Fruit fly (Drosophila melanogaster) whole organism, embryonic: ENCODE measurements around the gene mio.

Experiments used
- Abd-B ChIP-seq: fragments of 200-800 bp; sonication (Bioruptor generic); optimal IDR thresholded peaks from 2 replicates; lab custom pipeline; 2018; ENCODE audit warnings: missing biosample characterization, mild to moderate bottlenecking, missing genetic modification characterization, moderate library complexity
- Atf-2 ChIP-seq: fragments of 200-800 bp; sonication (Bioruptor generic); optimal IDR thresholded peaks from 2 replicates; lab custom pipeline; 2016; ENCODE audit warnings: missing biosample characterization, missing genetic modification characterization
- CG10147 ChIP-seq: fragments of 200-800 bp; sonication (Bioruptor generic); optimal IDR thresholded peaks from 2 replicates; lab custom pipeline; 2019; ENCODE audit warnings: missing biosample characterization, mild to moderate bottlenecking, missing genetic modification characterization, moderate library complexity
- CG10654 ChIP-seq: fragments of 200-800 bp; sonication (Bioruptor generic); optimal IDR thresholded peaks from 2 replicates; lab custom pipeline; 2016; ENCODE audit warnings: missing biosample characterization, missing genetic modification characterization
- CG11398 ChIP-seq: fragments of 200-800 bp; sonication (Bioruptor generic); optimal IDR thresholded peaks from 2 replicates; lab custom pipeline; 2016; ENCODE audit warnings: missing biosample characterization, missing genetic modification characterization
- CG12299 ChIP-seq: fragments of 200-800 bp; sonication (Bioruptor generic); optimal IDR thresholded peaks from 2 replicates; lab custom pipeline; 2018; ENCODE audit warnings: missing biosample characterization, mild to moderate bottlenecking, missing genetic modification characterization
- CG12769 ChIP-seq: fragments of 200-800 bp; sonication (Bioruptor generic); optimal IDR thresholded peaks from 2 replicates; lab custom pipeline; 2019; ENCODE audit warnings: missing biosample characterization, mild to moderate bottlenecking, missing genetic modification characterization, moderate library complexity
- CG15479 ChIP-seq: fragments of 200-800 bp; sonication (Bioruptor generic); optimal IDR thresholded peaks from 3 replicates; lab custom pipeline; 2019; ENCODE audit warnings: missing biosample characterization, mild to moderate bottlenecking, missing genetic modification characterization, moderate library complexity
- CG15696 ChIP-seq: fragments of 200-800 bp; sonication (Bioruptor generic); optimal IDR thresholded peaks from 2 replicates; lab custom pipeline; 2019; ENCODE audit warnings: missing biosample characterization, mild to moderate bottlenecking, missing genetic modification characterization, moderate library complexity
- CG16779 ChIP-seq: fragments of 200-800 bp; sonication (Bioruptor generic); IDR thresholded peaks from 2 replicates; pipeline ENCODE4 v1.3.6; 2022; ENCODE audit warnings: missing biosample characterization, missing genetic modification characterization
- CG5953 ChIP-seq: fragments of 200-800 bp; sonication (Bioruptor generic); IDR thresholded peaks from 2 replicates; pipeline ENCODE4 v1.3.6; 2022; ENCODE audit warnings: missing biosample characterization, missing genetic modification characterization
- CG6765 ChIP-seq: fragments of 200-800 bp; sonication (Bioruptor generic); optimal IDR thresholded peaks from 3 replicates; lab custom pipeline; 2017; ENCODE audit warnings: missing biosample characterization, mild to moderate bottlenecking, missing genetic modification characterization
- CG6854 ChIP-seq: fragments of 200-800 bp; sonication (Bioruptor generic); optimal IDR thresholded peaks from 3 replicates; lab custom pipeline; 2017; ENCODE audit warnings: missing biosample characterization, mild to moderate bottlenecking, missing genetic modification characterization
- CG7271 ChIP-seq: fragments of 200-800 bp; sonication (Bioruptor generic); optimal IDR thresholded peaks from 2 replicates; lab custom pipeline; 2018; ENCODE audit warnings: missing biosample characterization, mild to moderate bottlenecking, missing genetic modification characterization, moderate library complexity
- CG7786 ChIP-seq: fragments of 200-800 bp; sonication (Bioruptor generic); optimal IDR thresholded peaks from 2 replicates; lab custom pipeline; 2016; ENCODE audit warnings: missing biosample characterization, missing genetic modification characterization
- CG8290 ChIP-seq, 3 experiments: fragments of 200-800 bp; sonication (Bioruptor generic); optimal IDR thresholded peaks; 2 replicates each; lab custom pipeline; 2016 to 2019; ENCODE audit warnings: missing biosample characterization in 3 of 3, missing genetic modification characterization in 3 of 3, mild to moderate bottlenecking in 2 of 3, moderate library complexity in 1 of 3
- CG8478 ChIP-seq: fragments of >200 bp; optimal IDR thresholded peaks from 2 replicates; lab custom pipeline; 2018
- Dll ChIP-seq: fragments of 200-800 bp; sonication (Bioruptor generic); IDR thresholded peaks from 4 replicates; pipeline ENCODE4 v1.3.6; 2022; ENCODE audit warnings: missing biosample characterization, missing genetic modification characterization; ENCODE audit not compliant: partially characterized antibody
- ERR ChIP-seq: fragments of 200-800 bp; sonication (Bioruptor generic); optimal IDR thresholded peaks from 2 replicates; lab custom pipeline; 2016; ENCODE audit warnings: missing biosample characterization, missing genetic modification characterization
- Fer2 ChIP-seq: fragments of 200-800 bp; sonication (Bioruptor generic); optimal IDR thresholded peaks from 2 replicates; lab custom pipeline; 2018; ENCODE audit warnings: missing biosample characterization, mild to moderate bottlenecking, missing genetic modification characterization, moderate library complexity
- Gug ChIP-seq: fragments of 200-800 bp; sonication (Bioruptor generic); IDR thresholded peaks from 4 replicates; pipeline ENCODE4 v1.3.6; 2022; ENCODE audit warnings: missing biosample characterization, missing genetic modification characterization
- Hey ChIP-seq: fragments of 200-800 bp; sonication (Bioruptor generic); optimal IDR thresholded peaks from 3 replicates; lab custom pipeline; 2018; ENCODE audit warnings: missing biosample characterization, mild to moderate bottlenecking, missing genetic modification characterization
- Oaz ChIP-seq: fragments of 200-800 bp; sonication (Bioruptor generic); IDR thresholded peaks from 2 replicates; pipeline ENCODE4 v1.3.6; 2022; ENCODE audit warnings: missing biosample characterization, missing genetic modification characterization
- Poxn ChIP-seq: fragments of 200-800 bp; sonication (Bioruptor generic); IDR thresholded peaks from 2 replicates; pipeline ENCODE4 v1.3.6; 2022; ENCODE audit warnings: missing biosample characterization, missing genetic modification characterization
- Side ChIP-seq: fragments of 200-800 bp; sonication (Bioruptor generic); optimal IDR thresholded peaks from 2 replicates; lab custom pipeline; 2016; ENCODE audit warnings: missing biosample characterization, missing genetic modification characterization
- Sry-δ ChIP-seq: fragments of 200-800 bp; sonication (Bioruptor generic); optimal IDR thresholded peaks from 2 replicates; lab custom pipeline; 2016; ENCODE audit warnings: missing biosample characterization, missing genetic modification characterization
- Taf1 ChIP-seq: fragments of 200-800 bp; sonication (Bioruptor generic); IDR thresholded peaks from 2 replicates; pipeline ENCODE4 v1.3.6; 2022; ENCODE audit warnings: missing biosample characterization, missing genetic modification characterization
- bcd ChIP-seq: fragments of 200-800 bp; sonication (Bioruptor generic); optimal IDR thresholded peaks from 2 replicates; lab custom pipeline; 2017; ENCODE audit warnings: missing biosample characterization, mild to moderate bottlenecking, missing genetic modification characterization
- dan ChIP-seq: fragments of 200-800 bp; sonication (Bioruptor generic); IDR thresholded peaks from 2 replicates; pipeline ENCODE4 v1.3.6; 2022; ENCODE audit warnings: missing biosample characterization, missing genetic modification characterization
- ewg ChIP-seq: fragments of 200-800 bp; sonication (Bioruptor generic); optimal IDR thresholded peaks from 3 replicates; lab custom pipeline; 2017; ENCODE audit warnings: mild to moderate bottlenecking, missing biosample characterization, missing genetic modification reagents, missing genetic modification characterization
- fd102C ChIP-seq: fragments of 200-800 bp; sonication (Bioruptor generic); optimal IDR thresholded peaks from 2 replicates; lab custom pipeline; 2018; ENCODE audit warnings: missing biosample characterization, mild to moderate bottlenecking, missing genetic modification characterization, moderate library complexity
- gfzf ChIP-seq: fragments of 200-800 bp; sonication (Bioruptor generic); optimal IDR thresholded peaks from 2 replicates; lab custom pipeline; 2016; ENCODE audit warnings: missing biosample characterization, mild to moderate bottlenecking, missing genetic modification characterization, moderate library complexity
- gsb ChIP-seq: fragments of 200-800 bp; sonication (Bioruptor generic); IDR thresholded peaks from 2 replicates; pipeline ENCODE4 v1.3.6; 2022; ENCODE audit warnings: missing biosample characterization, missing genetic modification characterization
- hkb ChIP-seq, 2 experiments: fragments of 200-800 bp in 1 of 2; fragments of >200 bp in 1 of 2; sonication (Bioruptor generic) in 1 of 2; IDR thresholded peaks in 1 of 2; optimal IDR thresholded peaks in 1 of 2; 2 replicates each; pipeline versions ENCODE4 v1.3.6 to Lab custom; 2017 to 2022; ENCODE audit warnings: missing biosample characterization in 1 of 2, missing genetic modification characterization in 1 of 2
- jigr1 ChIP-seq: fragments of 200-800 bp; sonication (Bioruptor generic); IDR thresholded peaks from 3 replicates; pipeline ENCODE4 v1.3.6; 2022; ENCODE audit warnings: missing biosample characterization, missing genetic modification characterization
- lbe ChIP-seq: fragments of 200-800 bp; sonication (Bioruptor generic); optimal IDR thresholded peaks from 2 replicates; lab custom pipeline; 2016; ENCODE audit warnings: missing biosample characterization, mild to moderate bottlenecking, missing genetic modification characterization
- luna ChIP-seq: fragments of 200-800 bp; sonication (Bioruptor generic); optimal IDR thresholded peaks from 2 replicates; lab custom pipeline; 2016; ENCODE audit warnings: missing biosample characterization, missing genetic modification characterization
- org-1 ChIP-seq: fragments of 200-800 bp; sonication (Bioruptor generic); optimal IDR thresholded peaks from 2 replicates; lab custom pipeline; 2017; ENCODE audit warnings: missing biosample characterization, missing genetic modification characterization
- pita ChIP-seq: fragments of 200-800 bp; sonication (Bioruptor generic); optimal IDR thresholded peaks from 2 replicates; lab custom pipeline; 2017; ENCODE audit warnings: missing biosample characterization, mild to moderate bottlenecking, missing genetic modification characterization
- pnt ChIP-seq: fragments of 200-800 bp; sonication (Bioruptor generic); optimal IDR thresholded peaks from 3 replicates; lab custom pipeline; 2016; ENCODE audit warnings: missing biosample characterization, missing genetic modification characterization
- pzg ChIP-seq: fragments of 200-800 bp; sonication (Bioruptor generic); optimal IDR thresholded peaks from 3 replicates; lab custom pipeline; 2018; ENCODE audit warnings: missing biosample characterization, mild to moderate bottlenecking, missing genetic modification characterization, moderate library complexity
- ro ChIP-seq: fragments of 200-800 bp; sonication (Bioruptor generic); IDR thresholded peaks from 2 replicates; pipeline ENCODE4 v1.3.6; 2022; ENCODE audit warnings: missing biosample characterization, missing genetic modification characterization
- sima ChIP-seq: fragments of 200-800 bp; sonication (Bioruptor generic); optimal IDR thresholded peaks from 2 replicates; lab custom pipeline; 2016; ENCODE audit warnings: missing biosample characterization, missing genetic modification characterization
- sna ChIP-seq: fragments of 200-800 bp; sonication (Bioruptor generic); IDR thresholded peaks from 2 replicates; pipeline ENCODE4 v1.3.6; 2022; ENCODE audit warnings: missing biosample characterization, missing genetic modification characterization; ENCODE audit not compliant: partially characterized antibody
- tin ChIP-seq: fragments of 200-800 bp; sonication (Bioruptor generic); optimal IDR thresholded peaks from 3 replicates; lab custom pipeline; 2016; ENCODE audit warnings: missing biosample characterization, missing genetic modification characterization
- tna ChIP-seq: fragments of 200-800 bp; sonication (Bioruptor generic); IDR thresholded peaks from 2 replicates; pipeline ENCODE4 v1.3.6; 2022; ENCODE audit warnings: missing biosample characterization, missing genetic modification characterization; ENCODE audit not compliant: partially characterized antibody
- yki ChIP-seq: fragments of >200 bp; optimal IDR thresholded peaks from 3 replicates; lab custom pipeline; 2018
- zfh1 ChIP-seq: fragments of 200-800 bp; sonication (Bioruptor generic); IDR thresholded peaks from 3 replicates; pipeline ENCODE4 v1.3.6; 2022; ENCODE audit warnings: missing biosample characterization, missing genetic modification characterization

The mio gene

dm6 chr2L:2202018-2202852 lies 14.9 kb upstream of the mio start (continued):
- TF ChIP-seq CG7271 (tag; lab: Kevin White, UChicago) = peak; percentile 99
- TF ChIP-seq lbe = peak; percentile 99
- no peak for TF ChIP-seq pita
- peak; percentile 94 for TF ChIP-seq CG7786
- TF ChIP-seq zfh1 (GFP tag; lab: Robert Waterston, UW) = peak; percentile 100
- peak; percentile 99 for TF ChIP-seq org-1 (GFP tag; lab: Kevin White, UChicago)
- TF ChIP-seq Sry-δ (GFP tag; lab: Kevin White, UChicago) = peak; percentile 74
- TF ChIP-seq CG15696 (tag; lab: Kevin White, UChicago) = peak; percentile 99
- TF ChIP-seq pzg (GFP tag; lab: Kevin White, UChicago) = no peak
- TF ChIP-seq CG5953 = peak; percentile 99
- peak; percentile 99 for TF ChIP-seq dan (GFP tag; lab: Robert Waterston, UW)
- no peak for TF ChIP-seq CG6765 (GFP tag; lab: Kevin White, UChicago)
- TF ChIP-seq CG16779 (GFP tag; lab: Robert Waterston, UW) = 0 out of 2 replicates have a peak, but pooled peaks have one; percentile 35
- TF ChIP-seq Taf1 (GFP tag; lab: Robert Waterston, UW) = peak; percentile 80
- peak; percentile 96 for TF ChIP-seq CG11398 (GFP tag; lab: Kevin White, UChicago)
- TF ChIP-seq tin (GFP tag; lab: Kevin White, UChicago) = peak; percentile 99
- peak; percentile 99 for TF ChIP-seq fd102C (GFP tag; lab: Kevin White, UChicago)
- TF ChIP-seq gsb (GFP tag; lab: Robert Waterston, UW) = peak; percentile 79
- TF ChIP-seq hkb (optimal IDR thresholded peaks at IDR 0.05; lab: Kevin White, UChicago) = no peak
- TF ChIP-seq hkb (GFP tag; IDR thresholded peaks at IDR 0.05; lab: Robert Waterston, UW) = peak; percentile 99
- peak; percentile 31 for TF ChIP-seq gfzf (GFP tag; lab: Kevin White, UChicago)
- peak; percentile 68; the same call in 3 of the 4 replicates for TF ChIP-seq Dll (GFP tag; lab: Robert Waterston, UW)
- TF ChIP-seq yki (lab: Kevin White, UChicago) = peak; percentile 62
- peak; percentile 87 for TF ChIP-seq CG6854 (GFP tag; lab: Kevin White, UChicago)
- peak; percentile 98 for TF ChIP-seq Side (GFP tag; lab: Kevin White, UChicago)
- TF ChIP-seq ERR (GFP tag; lab: Kevin White, UChicago) = peak; percentile 94
- TF ChIP-seq CG12769 (tag; lab: Kevin White, UChicago) = peak; percentile 94
- peak; percentile 80 for TF ChIP-seq sna
- peak; percentile 98 for TF ChIP-seq CG10654 (GFP tag; lab: Kevin White, UChicago)
- TF ChIP-seq ro (GFP tag; lab: Robert Waterston, UW) = peak; percentile 99
- peak; percentile 99 for TF ChIP-seq CG8290 (GFP tag; optimal IDR thresholded peaks at IDR 0.05; lab: Kevin White, UChicago)
- peak; percentile 95 to 98 for TF ChIP-seq CG8290 (tag; optimal IDR thresholded peaks at IDR 0.05; lab: Kevin White, UChicago)
- TF ChIP-seq ewg (GFP tag; lab: Kevin White, UChicago) = peak; percentile 99
- no peak for TF ChIP-seq luna (GFP tag; lab: Kevin White, UChicago)
- TF ChIP-seq Hey (tag; lab: Kevin White, UChicago) = peak; percentile 65
- TF ChIP-seq Oaz (GFP tag; lab: Robert Waterston, UW) = peak; percentile 94
- TF ChIP-seq sima (GFP tag; lab: Kevin White, UChicago) = peak; percentile 90
- peak; percentile 77 for TF ChIP-seq CG8478
- peak; percentile 97 for TF ChIP-seq bcd (GFP tag; lab: Kevin White, UChicago)
- peak; percentile 81 for TF ChIP-seq CG15479
- peak; percentile 96 for TF ChIP-seq Gug
- peak; percentile 97 for TF ChIP-seq Abd-B (GFP tag; lab: Kevin White, UChicago)
- peak; percentile 98 for TF ChIP-seq pnt (GFP tag; lab: Kevin White, UChicago)
- peak; percentile 97 for TF ChIP-seq jigr1 (GFP tag; lab: Robert Waterston, UW)
- peak; percentile 72 for TF ChIP-seq Fer2 (tag; lab: Kevin White, UChicago)
- peak; percentile 98 for TF ChIP-seq Atf-2 (GFP tag; lab: Kevin White, UChicago)
- TF ChIP-seq CG12299 = peak; percentile 97
- no peak for TF ChIP-seq tna
- TF ChIP-seq CG10147 = peak; percentile 93
- TF ChIP-seq Poxn (GFP tag; lab: Robert Waterston, UW) = no peak
